Worm (Caenorhabditis elegans) whole organism, early embryonic: ENCODE results near the gene lys-5.
A peak's percentile ranks its signal among the peaks of the same experiment; 100 is the strongest.

Experiments used
- B0310.2 ChIP-seq: sonication (generic microtip); optimal IDR thresholded peaks from 2 replicates; lab custom pipeline; 2016; ENCODE audit warnings: mild to moderate bottlenecking, missing genetic modification characterization, missing compliant biosample characterization
- F13C5.2 ChIP-seq: sonication (generic microtip); optimal IDR thresholded peaks from 2 replicates; lab custom pipeline; 2017; ENCODE audit warnings: mild to moderate bottlenecking, missing genetic modification characterization, inconsistent platforms, missing compliant biosample characterization
- aly-1 ChIP-seq: sonication (generic microtip); optimal IDR thresholded peaks from 2 replicates; lab custom pipeline; 2016; ENCODE audit warnings: missing genetic modification characterization, missing compliant biosample characterization
- ama-1 ChIP-seq: fragments of 150-350 bp; optimal IDR thresholded peaks from 2 replicates; lab custom pipeline; 2014
- ceh-13 ChIP-seq: fragments of 200-800 bp; sonication (Bioruptor generic); optimal IDR thresholded peaks from 2 replicates; lab custom pipeline; 2018; ENCODE audit warnings: mild to moderate bottlenecking, missing genetic modification characterization, missing compliant biosample characterization
- ceh-36 ChIP-seq: sonication (generic microtip); optimal IDR thresholded peaks from 2 replicates; lab custom pipeline; 2016; ENCODE audit warnings: missing genetic modification characterization, inconsistent platforms, missing compliant biosample characterization
- ets-7 ChIP-seq: sonication (generic microtip); optimal IDR thresholded peaks from 2 replicates; lab custom pipeline; 2016; ENCODE audit warnings: missing genotype, missing genetic modification characterization, missing compliant biosample characterization
- flt-1 ChIP-seq: fragments of 200-800 bp; sonication (Bioruptor generic); IDR thresholded peaks from 2 replicates; pipeline ENCODE4 v1.3.6; 2022; ENCODE audit warnings: missing genetic modification characterization, missing compliant biosample characterization
- hmbx-1 ChIP-seq: sonication (generic microtip); optimal IDR thresholded peaks from 2 replicates; lab custom pipeline; 2016; ENCODE audit warnings: mild to moderate bottlenecking, missing genetic modification characterization, missing compliant biosample characterization
- hmg-4 ChIP-seq: fragments of 200-800 bp; sonication (Bioruptor generic); optimal IDR thresholded peaks from 2 replicates; lab custom pipeline; 2018; ENCODE audit warnings: mild to moderate bottlenecking, missing genetic modification characterization, missing compliant biosample characterization
- hnd-1 ChIP-seq: sonication (generic microtip); optimal IDR thresholded peaks from 2 replicates; lab custom pipeline; 2016; ENCODE audit warnings: missing genetic modification characterization, missing compliant biosample characterization
- pes-1 ChIP-seq: fragments of 200-800 bp; sonication (Bioruptor generic); IDR thresholded peaks from 2 replicates; pipeline ENCODE4 v1.3.6; 2022; ENCODE audit warnings: missing genetic modification reagents, missing genetic modification characterization, missing compliant biosample characterization
- scrt-1 ChIP-seq: fragments of 200-800 bp; sonication (Bioruptor generic); IDR thresholded peaks from 2 replicates; pipeline ENCODE4 v1.3.6; 2022; ENCODE audit warnings: missing genetic modification characterization, missing compliant biosample characterization
- sea-1 ChIP-seq: fragments of 200-800 bp; sonication (Bioruptor generic); conservative IDR thresholded peaks from 2 replicates; pipeline ENCODE4 v1.3.6; 2022; ENCODE audit warnings: missing genetic modification characterization, missing compliant biosample characterization
- tbx-37 ChIP-seq: fragments of 200-800 bp; sonication (Bioruptor generic); conservative IDR thresholded peaks from 2 replicates; pipeline ENCODE4 v1.3.6; 2022; ENCODE audit warnings: missing genetic modification reagents, missing genetic modification characterization, missing compliant biosample characterization
- tra-4 ChIP-seq: sonication (generic microtip); optimal IDR thresholded peaks from 2 replicates; lab custom pipeline; 2017; ENCODE audit warnings: missing genetic modification characterization, missing compliant biosample characterization

The lys-5 gene

DNA sequence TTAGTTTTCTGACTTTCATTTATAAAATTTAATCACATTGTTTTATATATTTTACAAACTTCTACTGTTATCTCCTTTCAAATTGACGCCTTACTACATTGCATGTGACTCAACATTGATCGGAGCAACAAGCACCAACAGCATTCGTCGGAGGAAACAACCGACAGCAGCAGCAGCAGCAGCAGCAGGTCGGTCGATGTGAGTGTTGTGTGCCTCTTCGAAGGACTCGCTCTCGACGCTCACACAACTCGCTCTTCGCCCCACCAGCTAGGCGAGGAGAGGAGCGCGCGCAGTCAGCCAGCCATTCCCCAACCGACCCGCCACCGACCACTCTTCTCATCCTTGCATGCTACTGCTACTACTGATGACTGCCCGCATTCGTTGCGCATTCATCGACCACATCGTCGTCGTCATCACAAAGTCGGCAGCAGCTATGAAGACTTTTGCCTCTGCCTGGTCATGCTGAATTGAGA, 41.4 kb downstream of the lys-5 start, which contains the start of gene F12F6.1:
Gene F12F6.1 (plus strand): TSS at position 51 of the 473 bp plus-strand sequence.
- TF ChIP-seq pes-1 (GFP tag; lab: Robert Waterston, UW) (no peak), sea-1 (GFP tag; lab: Robert Waterston, UW) (0 out of 2 replicates have a peak, but pooled peaks have one; percentile 46), hmg-4 (GFP tag; lab: Kevin White, UChicago) (peak; percentile 81), hmbx-1 (tag; lab: Kevin White, UChicago) (no peak), tra-4 (no peak), ceh-36 (tag; lab: Kevin White, UChicago) (no peak), ama-1 (lab: Kevin White, UChicago) (no peak), F13C5.2 (tag; lab: Kevin White, UChicago) (no peak), ceh-13 (GFP tag; lab: Kevin White, UChicago) (no peak), ets-7 (tag; lab: Kevin White, UChicago) (no peak)

DNA sequence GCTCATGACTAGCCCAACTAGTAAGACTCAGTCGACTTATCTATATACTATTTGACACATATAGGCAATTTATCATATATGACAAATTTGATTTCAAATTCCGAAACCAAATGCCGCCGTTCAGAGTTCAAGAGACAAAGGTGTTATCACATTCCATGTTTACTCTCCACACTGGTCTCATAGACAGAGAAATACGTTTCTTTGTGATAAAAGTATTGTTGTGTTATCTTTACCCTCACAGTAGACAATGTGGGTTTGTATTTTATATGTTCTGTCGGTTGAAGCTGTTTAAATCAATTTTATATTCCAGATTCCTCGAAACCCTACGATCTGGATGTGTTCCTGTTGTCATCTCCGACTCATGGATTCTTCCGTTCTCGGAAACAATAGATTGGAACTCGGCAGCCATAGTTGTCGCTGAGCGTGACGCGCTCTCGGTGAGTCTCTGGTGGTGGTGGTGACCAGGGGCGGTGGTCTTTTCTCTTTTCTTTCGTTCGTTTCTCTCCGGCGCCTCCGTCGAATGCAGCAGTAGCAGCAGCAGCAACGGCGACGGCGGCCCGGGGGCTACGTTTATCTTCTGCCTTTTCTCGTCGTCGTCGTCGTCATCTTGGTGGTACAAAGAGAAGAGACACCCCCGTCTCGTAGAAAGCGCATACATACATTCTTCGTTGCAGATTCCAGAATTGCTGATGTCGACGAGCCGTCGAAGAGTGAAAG, 42.8 kb downstream of the lys-5 start:
- TF ChIP-seq hmg-4 (GFP tag; lab: Kevin White, UChicago) (peak; percentile 16), ama-1 (lab: Kevin White, UChicago) (no peak), tra-4 (no peak), hnd-1 (tag; lab: Kevin White, UChicago) (no peak), sea-1 (GFP tag; lab: Robert Waterston, UW) (no peak), tbx-37 (GFP tag; lab: Robert Waterston, UW) (no peak), ceh-13 (GFP tag; lab: Kevin White, UChicago) (no peak), ceh-36 (tag; lab: Kevin White, UChicago) (no peak), B0310.2 (tag; lab: Kevin White, UChicago) (no peak), pes-1 (GFP tag; lab: Robert Waterston, UW) (peak; percentile 22; the same call in 1 of the 2 replicates), flt-1 (no peak), hmbx-1 (tag; lab: Kevin White, UChicago) (no peak)

DNA sequence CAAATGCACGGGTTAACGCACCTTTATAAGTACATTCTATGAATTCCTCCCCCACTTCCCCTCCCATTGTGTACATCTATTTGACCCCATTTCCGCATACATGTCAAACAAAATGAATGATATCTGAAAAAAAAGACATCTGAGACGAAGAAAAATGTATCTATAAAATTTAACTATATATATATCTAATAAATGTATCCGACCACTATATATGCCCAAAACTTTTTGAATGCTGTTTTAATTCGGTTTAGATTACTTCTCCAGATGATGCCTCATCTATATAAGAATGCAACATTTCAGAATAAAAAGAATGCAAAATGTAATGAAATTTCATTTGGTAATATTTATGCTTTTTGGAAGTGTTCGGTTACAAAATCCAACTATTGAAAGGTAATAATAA, 46.9 kb downstream of the lys-5 start, which contains the start of gene rib-1:
Gene rib-1 (plus strand): TSS at position 301 of the 400 bp plus-strand sequence.
- no peak for TF ChIP-seq ceh-13 (GFP tag; lab: Kevin White, UChicago)

DNA sequence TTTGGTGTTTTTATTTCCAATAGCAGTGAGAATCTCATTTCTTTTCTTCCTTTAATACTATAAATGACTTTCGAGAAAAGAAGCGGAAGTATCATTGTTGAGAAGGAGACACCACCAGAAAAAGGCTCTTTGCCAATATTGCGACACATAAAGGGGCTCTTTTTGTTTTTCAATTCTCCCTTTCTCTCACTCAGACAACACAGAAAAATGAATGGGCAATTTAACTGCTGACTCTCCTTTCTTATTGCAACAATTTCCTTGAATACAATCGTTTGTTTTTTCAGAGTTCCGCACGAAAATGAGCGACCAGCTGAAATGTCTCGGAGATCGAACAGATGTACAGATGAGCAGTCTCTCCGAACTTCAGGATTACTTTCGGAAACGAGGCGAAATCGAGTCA, 51.1 kb downstream of the lys-5 start:
- TF ChIP-seq B0310.2 (tag; lab: Kevin White, UChicago) (no peak), ama-1 (lab: Kevin White, UChicago) (no peak), hmbx-1 (tag; lab: Kevin White, UChicago) (no peak), ets-7 (tag; lab: Kevin White, UChicago) (no peak), aly-1 (no peak), flt-1 (no peak), pes-1 (GFP tag; lab: Robert Waterston, UW) (no peak), scrt-1 (GFP tag; lab: Robert Waterston, UW) (no peak)
